Worm (Caenorhabditis elegans): Measurements from ENCODE around the gene srt-67.

DNA sequence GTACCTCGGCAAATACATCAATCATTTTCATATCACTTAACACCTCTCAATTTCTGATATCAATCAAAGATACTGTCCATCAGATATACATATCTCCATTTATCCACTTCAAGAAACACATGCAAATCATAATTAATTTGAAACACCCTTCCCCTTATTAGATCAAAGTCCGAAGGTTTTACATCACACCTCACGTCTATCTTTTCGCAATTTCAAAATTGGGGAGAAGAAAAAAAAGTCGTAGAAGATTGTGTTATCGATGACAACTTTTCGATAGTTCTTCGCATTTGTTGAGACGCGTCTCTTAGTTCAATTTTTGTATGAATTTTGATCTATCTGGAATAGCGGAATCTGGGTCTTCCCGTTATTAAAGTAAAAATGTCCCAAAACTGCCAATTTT is 16.0 kb upstream of the srt-67 start:
- TF ChIP-seq elt-1 (tag; optimal IDR thresholded peaks at IDR 0.05; ENCODE audit: borderline replicate concordance, insufficient read depth) (no peak), ceh-83 (GFP tag; optimal IDR thresholded peaks at IDR 0.05) (no peak), nhr-2 (tag; optimal IDR thresholded peaks at IDR 0.05) (no peak), blmp-1 (tag; optimal IDR thresholded peaks at IDR 0.05) (no peak)

All from whole organism, mixed stage, embryonic.